Fruit fly (Drosophila melanogaster): ENCODE results near the gene Tpr2.

dm6 chr2L:16533386-16533773, 42.0 kb downstream of the Tpr2 start:
- TF ChIP-seq EcR (GFP tag; optimal IDR thresholded peaks at IDR 0.05) (peak; percentile 79 to 86), usp (GFP tag; optimal IDR thresholded peaks at IDR 0.05) (no peak), Dll (optimal IDR thresholded peaks at IDR 0.05) (no peak), CG8478 (optimal IDR thresholded peaks at IDR 0.05) (no peak), psq (optimal IDR thresholded peaks at IDR 0.05) (no peak)
